Worm (Caenorhabditis elegans) whole organism, L1 larva: ENCODE results near the gene hpo-10.
A peak's percentile ranks its signal among the peaks of the same experiment; 100 is the strongest.

Experiments
- F16B12.6 ChIP-seq: fragments of 150-350 bp; optimal IDR thresholded peaks from 2 replicates; lab custom pipeline; 2014; ENCODE audit warnings: missing biosample characterization, missing genetic modification characterization
- aha-1 ChIP-seq: fragments of 150-350 bp; optimal IDR thresholded peaks from 2 replicates; lab custom pipeline; 2014; ENCODE audit warnings: missing biosample characterization, missing genetic modification characterization
- ama-1 ChIP-seq: fragments of 150-350 bp; optimal IDR thresholded peaks from 2 replicates; lab custom pipeline; 2014
- blmp-1 ChIP-seq: fragments of 150-350 bp; optimal IDR thresholded peaks from 2 replicates; lab custom pipeline; 2014; ENCODE audit warnings: missing biosample characterization, missing genetic modification characterization
- ceh-88 ChIP-seq: fragments of 200-800 bp; sonication (Bioruptor generic); IDR thresholded peaks from 2 replicates; pipeline ENCODE4 v1.3.6; 2022; ENCODE audit warnings: missing genetic modification characterization, missing compliant biosample characterization
- ceh-90 ChIP-seq: sonication (generic microtip); optimal IDR thresholded peaks from 2 replicates; lab custom pipeline; 2016; ENCODE audit warnings: missing genetic modification characterization, missing compliant biosample characterization
- dpl-1 ChIP-seq, 3 experiments: fragments of 150-350 bp in 2 of 3; sonication (generic microtip) in 1 of 3; optimal IDR thresholded peaks; 2 replicates each; lab custom pipeline; 2014 to 2017; ENCODE audit warnings: missing biosample characterization in 3 of 3, missing genetic modification characterization in 3 of 3, missing genetic modification reagents in 3 of 3
- dsc-1 ChIP-seq: sonication (generic microtip); optimal IDR thresholded peaks from 2 replicates; lab custom pipeline; 2016; ENCODE audit warnings: mild to moderate bottlenecking, missing genetic modification characterization, missing compliant biosample characterization
- efl-1 ChIP-seq, 4 experiments: fragments of 150-350 bp; optimal IDR thresholded peaks in 3 of 4; peaks in 1 of 4; 1 replicate in 1 of 4; 2 replicates in 3 of 4; lab custom pipeline; 2014; ENCODE audit warnings: missing biosample characterization in 2 of 4, missing genetic modification characterization in 2 of 4, missing genetic modification reagents in 2 of 4
- efl-3 ChIP-seq: fragments of 200-800 bp; sonication (Bioruptor generic); optimal IDR thresholded peaks from 2 replicates; lab custom pipeline; 2018; ENCODE audit warnings: mild to moderate bottlenecking, missing genetic modification characterization, missing compliant biosample characterization
- fkh-10 ChIP-seq: sonication (generic microtip); optimal IDR thresholded peaks from 2 replicates; lab custom pipeline; 2017; ENCODE audit warnings: missing biosample characterization, missing genetic modification reagents, missing genetic modification characterization
- fkh-8 ChIP-seq: sonication (generic microtip); optimal IDR thresholded peaks from 2 replicates; lab custom pipeline; 2016; ENCODE audit warnings: mild to moderate bottlenecking, missing genetic modification characterization, missing compliant biosample characterization
- hpl-2 ChIP-seq: fragments of 150-350 bp; optimal IDR thresholded peaks from 2 replicates; lab custom pipeline; 2014; ENCODE audit warnings: missing biosample characterization, missing genetic modification reagents, missing genetic modification characterization
- jun-1 ChIP-seq: fragments of 150-350 bp; optimal IDR thresholded peaks from 2 replicates; lab custom pipeline; 2014; ENCODE audit warnings: missing biosample characterization, missing genetic modification reagents, missing genetic modification characterization
- lin-15B ChIP-seq: fragments of 150-350 bp; sonication (generic microtip); optimal IDR thresholded peaks from 3 replicates; lab custom pipeline; 2014; ENCODE audit warnings: missing biosample characterization, missing genetic modification characterization
- lin-35 ChIP-seq, 2 experiments: fragments of 150-350 bp; optimal IDR thresholded peaks; 2 replicates each; lab custom pipeline; 2014; ENCODE audit warnings: missing biosample characterization in 2 of 2, missing genetic modification characterization in 2 of 2, missing genetic modification reagents in 2 of 2
- lsy-2 ChIP-seq, 2 experiments: fragments of 150-350 bp; optimal IDR thresholded peaks; 2 replicates each; lab custom pipeline; 2014; ENCODE audit warnings: missing biosample characterization in 2 of 2, missing genetic modification characterization in 2 of 2
- mdl-1 ChIP-seq, 2 experiments: fragments of 150-350 bp; optimal IDR thresholded peaks; 2 replicates each; lab custom pipeline; 2014 to 2017; ENCODE audit warnings: missing biosample characterization in 2 of 2, missing genetic modification characterization in 2 of 2, inconsistent platforms in 1 of 2
- nhr-19 ChIP-seq: fragments of 200-800 bp; sonication (Bioruptor generic); conservative IDR thresholded peaks from 2 replicates; pipeline ENCODE4 v1.3.6; 2022; ENCODE audit warnings: missing genetic modification characterization, missing compliant biosample characterization
- nhr-20 ChIP-seq: sonication (generic microtip); optimal IDR thresholded peaks from 2 replicates; lab custom pipeline; 2016; ENCODE audit warnings: mild to moderate bottlenecking, missing genetic modification characterization, missing compliant biosample characterization
- nhr-28 ChIP-seq: fragments of 150-350 bp; optimal IDR thresholded peaks from 2 replicates; lab custom pipeline; 2014; ENCODE audit warnings: missing biosample characterization, missing genetic modification characterization
- nhr-71 ChIP-seq: sonication (generic microtip); optimal IDR thresholded peaks from 2 replicates; lab custom pipeline; 2016; ENCODE audit warnings: mild to moderate bottlenecking, missing genetic modification characterization, moderate library complexity, missing compliant biosample characterization
- nhr-85 ChIP-seq: sonication (generic microtip); peaks from one replicate; lab custom pipeline; 2016; ENCODE audit warnings: missing genetic modification characterization, inconsistent platforms, missing compliant biosample characterization
- nhr-90 ChIP-seq: sonication (generic microtip); optimal IDR thresholded peaks from 2 replicates; lab custom pipeline; 2016; ENCODE audit warnings: mild to moderate bottlenecking, missing genetic modification characterization, missing compliant biosample characterization; ENCODE audit not compliant: poor library complexity
- sox-4 ChIP-seq: sonication (generic microtip); optimal IDR thresholded peaks from 2 replicates; lab custom pipeline; 2016; ENCODE audit warnings: missing genetic modification characterization, missing compliant biosample characterization
- sptf-1 ChIP-seq: fragments of 150-350 bp; optimal IDR thresholded peaks from 2 replicates; lab custom pipeline; 2014; ENCODE audit warnings: missing biosample characterization, missing genetic modification characterization
- unc-130 ChIP-seq: fragments of 150-350 bp; optimal IDR thresholded peaks from 2 replicates; lab custom pipeline; 2017; ENCODE audit warnings: missing biosample characterization, missing genetic modification characterization, inconsistent platforms

The hpo-10 gene

ce11 chrIII:5876867-5877641 lies 2.2 kb upstream of the hpo-10 start (continued):
- TF ChIP-seq nhr-90 (peak; percentile 58), ceh-88 (no peak), ceh-90 (tag; lab: Kevin White, UChicago) (no peak), F16B12.6 (tag; lab: Kevin White, UChicago) (no peak), lin-35 (GFP tag; optimal IDR thresholded peaks at IDR 0.05; lab: Kevin White, UChicago) (peak in 1 of 2 experiments; percentile 62), fkh-8 (tag; lab: Kevin White, UChicago) (no peak), nhr-28 (tag; lab: Kevin White, UChicago) (no peak), mdl-1 (tag; optimal IDR thresholded peaks at IDR 0.05; lab: Kevin White, UChicago) (peak in 1 of 2 experiments; percentile 0), nhr-20 (tag; lab: Kevin White, UChicago) (peak; percentile 63), ama-1 (lab: Kevin White, UChicago) (no peak)
- TF ChIP-seq, all 84 proteins: peak for 15

- TF ChIP-seq dpl-1 (GFP tag; optimal IDR thresholded peaks at IDR 0.05; lab: Kevin White, UChicago): peak in 1 of 3 experiments; percentile 16
- peak; percentile 96 for TF ChIP-seq blmp-1 (tag; lab: Kevin White, UChicago)
- TF ChIP-seq efl-1 (optimal IDR thresholded peaks at IDR 0.05; lab: Kevin White, UChicago): no peak
- TF ChIP-seq efl-1 (GFP tag; optimal IDR thresholded peaks at IDR 0.05 in 1 of 2; lab: Kevin White, UChicago): peak in 1 of 2 experiments; percentile 82
- TF ChIP-seq aha-1 (tag; lab: Kevin White, UChicago): no peak
- peak in 1 of 2 experiments; percentile 87 for TF ChIP-seq lsy-2 (tag; optimal IDR thresholded peaks at IDR 0.05; lab: Kevin White, UChicago)
Measured at ce11 chrIII:5878215-5878614, 1.1 kb upstream of the hpo-10 start, which contains the start of the genes mig-21 and F01F1.2. mig-21 (minus strand) TSS chrIII:5878380. F01F1.2 (plus strand) TSS chrIII:5878554.

- no peak for TF ChIP-seq nhr-71 (tag; lab: Kevin White, UChicago)
- peak; percentile 41 for TF ChIP-seq ama-1 (lab: Kevin White, UChicago)
- TF ChIP-seq, all 84 proteins: peak for 1
Measured at ce11 chrIII:5882284-5882683, 3.0 kb downstream of the hpo-10 start.

ce11 chrIII:5882823-5883222 lies 3.5 kb downstream of the hpo-10 start, which contains the start of gene F01F1.14:
F01F1.14 (minus strand) TSS chrIII:5882923.
- TF ChIP-seq efl-3 (GFP tag; lab: Kevin White, UChicago) (no peak), sox-4 (tag; lab: Kevin White, UChicago) (no peak), nhr-28 (tag; lab: Kevin White, UChicago) (no peak), hpl-2 (GFP tag; lab: Kevin White, UChicago) (no peak), fkh-8 (tag; lab: Kevin White, UChicago) (no peak), ceh-90 (tag; lab: Kevin White, UChicago) (no peak)

ce11 chrIII:5883517-5883916 lies 4.2 kb downstream of the hpo-10 start:
- peak; percentile 92 for TF ChIP-seq blmp-1 (tag; lab: Kevin White, UChicago)
- no peak for TF ChIP-seq sptf-1 (tag; lab: Kevin White, UChicago)

ce11 chrIII:5884007-5884406 lies 4.7 kb downstream of the hpo-10 start, which contains the start of gene C28H8.5:
C28H8.5 (plus strand) TSS chrIII:5884307.
- no peak for TF ChIP-seq dsc-1 (tag; lab: Kevin White, UChicago)
- no peak for TF ChIP-seq nhr-85
- TF ChIP-seq unc-130 (tag; lab: Kevin White, UChicago): no peak
- TF ChIP-seq nhr-19 (GFP tag; lab: Robert Waterston, UW): no peak
- TF ChIP-seq lin-15B (tag; lab: Kevin White, UChicago): no peak
- TF ChIP-seq fkh-10 (GFP tag; lab: Kevin White, UChicago): no peak

ce11 chrIII:5884459-5884858 lies 5.2 kb downstream of the hpo-10 start:
- no peak for TF ChIP-seq jun-1 (tag; lab: Kevin White, UChicago)
- no peak for TF ChIP-seq efl-1 (optimal IDR thresholded peaks at IDR 0.05; lab: Kevin White, UChicago)
- peak in 1 of 2 experiments; percentile 38 for TF ChIP-seq efl-1 (GFP tag; optimal IDR thresholded peaks at IDR 0.05 in 1 of 2; lab: Kevin White, UChicago)
